Worm (Caenorhabditis elegans) whole organism, early embryonic: ENCODE data around the gene cni-1.

Experiments used
- B0310.2 ChIP-seq: sonication (generic microtip); optimal IDR thresholded peaks from 2 replicates; lab custom pipeline; 2016; ENCODE audit warnings: mild to moderate bottlenecking, missing genetic modification characterization, missing compliant biosample characterization
- F13C5.2 ChIP-seq: sonication (generic microtip); optimal IDR thresholded peaks from 2 replicates; lab custom pipeline; 2017; ENCODE audit warnings: mild to moderate bottlenecking, missing genetic modification characterization, inconsistent platforms, missing compliant biosample characterization
- aly-1 ChIP-seq: sonication (generic microtip); optimal IDR thresholded peaks from 2 replicates; lab custom pipeline; 2016; ENCODE audit warnings: missing genetic modification characterization, missing compliant biosample characterization
- ama-1 ChIP-seq: fragments of 150-350 bp; optimal IDR thresholded peaks from 2 replicates; lab custom pipeline; 2014
- ceh-13 ChIP-seq: fragments of 200-800 bp; sonication (Bioruptor generic); optimal IDR thresholded peaks from 2 replicates; lab custom pipeline; 2018; ENCODE audit warnings: mild to moderate bottlenecking, missing genetic modification characterization, missing compliant biosample characterization
- ceh-36 ChIP-seq: sonication (generic microtip); optimal IDR thresholded peaks from 2 replicates; lab custom pipeline; 2016; ENCODE audit warnings: missing genetic modification characterization, inconsistent platforms, missing compliant biosample characterization
- ets-7 ChIP-seq: sonication (generic microtip); optimal IDR thresholded peaks from 2 replicates; lab custom pipeline; 2016; ENCODE audit warnings: missing genotype, missing genetic modification characterization, missing compliant biosample characterization
- flt-1 ChIP-seq: fragments of 200-800 bp; sonication (Bioruptor generic); IDR thresholded peaks from 2 replicates; pipeline ENCODE4 v1.3.6; 2022; ENCODE audit warnings: missing genetic modification characterization, missing compliant biosample characterization
- hmbx-1 ChIP-seq: sonication (generic microtip); optimal IDR thresholded peaks from 2 replicates; lab custom pipeline; 2016; ENCODE audit warnings: mild to moderate bottlenecking, missing genetic modification characterization, missing compliant biosample characterization
- hmg-4 ChIP-seq: fragments of 200-800 bp; sonication (Bioruptor generic); optimal IDR thresholded peaks from 2 replicates; lab custom pipeline; 2018; ENCODE audit warnings: mild to moderate bottlenecking, missing genetic modification characterization, missing compliant biosample characterization
- hnd-1 ChIP-seq: sonication (generic microtip); optimal IDR thresholded peaks from 2 replicates; lab custom pipeline; 2016; ENCODE audit warnings: missing genetic modification characterization, missing compliant biosample characterization
- pes-1 ChIP-seq: fragments of 200-800 bp; sonication (Bioruptor generic); IDR thresholded peaks from 2 replicates; pipeline ENCODE4 v1.3.6; 2022; ENCODE audit warnings: missing genetic modification reagents, missing genetic modification characterization, missing compliant biosample characterization
- scrt-1 ChIP-seq: fragments of 200-800 bp; sonication (Bioruptor generic); IDR thresholded peaks from 2 replicates; pipeline ENCODE4 v1.3.6; 2022; ENCODE audit warnings: missing genetic modification characterization, missing compliant biosample characterization
- sea-1 ChIP-seq: fragments of 200-800 bp; sonication (Bioruptor generic); conservative IDR thresholded peaks from 2 replicates; pipeline ENCODE4 v1.3.6; 2022; ENCODE audit warnings: missing genetic modification characterization, missing compliant biosample characterization
- tbx-11 ChIP-seq: fragments of 200-800 bp; sonication (Bioruptor generic); IDR thresholded peaks from 2 replicates; pipeline ENCODE4 v1.3.6; 2022; ENCODE audit warnings: missing genetic modification characterization, missing compliant biosample characterization
- tbx-37 ChIP-seq: fragments of 200-800 bp; sonication (Bioruptor generic); conservative IDR thresholded peaks from 2 replicates; pipeline ENCODE4 v1.3.6; 2022; ENCODE audit warnings: missing genetic modification reagents, missing genetic modification characterization, missing compliant biosample characterization
- tra-4 ChIP-seq: sonication (generic microtip); optimal IDR thresholded peaks from 2 replicates; lab custom pipeline; 2017; ENCODE audit warnings: missing genetic modification characterization, missing compliant biosample characterization

The cni-1 gene

DNA sequence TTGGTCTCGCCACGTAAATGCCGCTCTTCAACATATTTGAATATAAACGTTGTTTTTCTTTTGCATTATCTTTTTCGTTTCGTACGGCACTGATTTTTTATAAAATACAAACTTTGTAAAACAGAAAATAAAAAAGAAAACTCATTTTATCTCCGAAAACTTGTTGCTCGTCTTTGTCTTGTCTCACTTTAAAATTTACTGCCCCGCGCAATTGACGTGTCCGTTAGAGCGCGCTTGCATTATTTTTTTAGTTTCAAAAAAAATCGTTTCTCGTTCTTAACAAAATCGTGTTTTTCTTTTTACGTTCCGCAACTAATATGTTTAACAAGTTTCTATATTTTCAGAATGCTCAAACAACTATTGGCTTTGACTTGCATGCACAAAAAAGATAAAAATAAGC, 27.6 kb upstream of the cni-1 start, which contains the start of gene noca-1:
Gene noca-1, plus strand, starts transcription at position 345 of the 400 bp plus-strand sequence.
- TF ChIP-seq F13C5.2 (tag; lab: Kevin White, UChicago) (no peak), ceh-36 (no peak), pes-1 (no peak), B0310.2 (tag; lab: Kevin White, UChicago) (no peak), tbx-11 (GFP tag; lab: Robert Waterston, UW) (no peak), scrt-1 (GFP tag; lab: Robert Waterston, UW) (no peak), hmbx-1 (tag; lab: Kevin White, UChicago) (no peak), ama-1 (lab: Kevin White, UChicago) (no peak)

DNA sequence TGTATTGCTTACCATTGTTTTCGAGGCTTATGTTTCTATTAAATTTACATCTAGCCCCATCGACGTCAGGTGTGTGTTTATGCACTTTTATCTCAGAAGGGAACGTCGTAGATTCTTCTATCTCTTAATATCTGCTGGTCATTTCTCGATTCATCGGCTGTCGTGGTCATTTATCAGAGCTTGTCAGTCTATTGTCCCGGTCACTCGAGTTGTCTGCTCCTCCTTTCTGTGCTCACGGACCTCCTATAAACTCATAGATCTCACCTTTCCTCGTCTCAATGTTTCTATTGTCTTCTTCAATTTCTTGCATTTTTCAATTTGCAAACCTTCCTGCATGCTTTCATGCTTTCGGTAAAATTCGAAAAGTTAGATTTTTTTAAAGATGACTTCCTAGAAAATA, 25.9 kb upstream of the cni-1 start:
- TF ChIP-seq pes-1, result no peak
- no peak for TF ChIP-seq flt-1 (GFP tag; lab: Robert Waterston, UW)
- TF ChIP-seq aly-1, result no peak
- no peak for TF ChIP-seq sea-1
- no peak for TF ChIP-seq ets-7 (tag; lab: Kevin White, UChicago)
- no peak for TF ChIP-seq ama-1 (lab: Kevin White, UChicago)
- TF ChIP-seq hmg-4 (GFP tag; lab: Kevin White, UChicago), result no peak
- TF ChIP-seq tbx-11 (GFP tag; lab: Robert Waterston, UW), result no peak

ce11 chrV:13157073-13157472, 23.1 kb upstream of the cni-1 start:
- no peak for TF ChIP-seq tbx-37 (GFP tag; lab: Robert Waterston, UW)
- no peak for TF ChIP-seq pes-1
- no peak for TF ChIP-seq hmbx-1 (tag; lab: Kevin White, UChicago)
- TF ChIP-seq ceh-13 (GFP tag; lab: Kevin White, UChicago), result no peak
- no peak for TF ChIP-seq flt-1 (GFP tag; lab: Robert Waterston, UW)
- TF ChIP-seq aly-1, result no peak
- TF ChIP-seq ama-1 (lab: Kevin White, UChicago), result no peak
- TF ChIP-seq sea-1, result no peak
- TF ChIP-seq hnd-1, result no peak
- TF ChIP-seq tbx-11 (GFP tag; lab: Robert Waterston, UW), result no peak
- no peak for TF ChIP-seq tra-4
- TF ChIP-seq ets-7 (tag; lab: Kevin White, UChicago), result no peak
- TF ChIP-seq F13C5.2 (tag; lab: Kevin White, UChicago), result no peak
- no peak for TF ChIP-seq B0310.2 (tag; lab: Kevin White, UChicago)
- no peak for TF ChIP-seq ceh-36
- TF ChIP-seq hmg-4 (GFP tag; lab: Kevin White, UChicago), result no peak
- no peak for TF ChIP-seq scrt-1 (GFP tag; lab: Robert Waterston, UW)

ce11 chrV:13161052-13161451, 19.1 kb upstream of the cni-1 start:
- TF ChIP-seq hmbx-1 (tag; lab: Kevin White, UChicago), result no peak
- TF ChIP-seq tbx-37 (GFP tag; lab: Robert Waterston, UW), result no peak
- no peak for TF ChIP-seq hnd-1
- TF ChIP-seq ets-7 (tag; lab: Kevin White, UChicago), result no peak

DNA sequence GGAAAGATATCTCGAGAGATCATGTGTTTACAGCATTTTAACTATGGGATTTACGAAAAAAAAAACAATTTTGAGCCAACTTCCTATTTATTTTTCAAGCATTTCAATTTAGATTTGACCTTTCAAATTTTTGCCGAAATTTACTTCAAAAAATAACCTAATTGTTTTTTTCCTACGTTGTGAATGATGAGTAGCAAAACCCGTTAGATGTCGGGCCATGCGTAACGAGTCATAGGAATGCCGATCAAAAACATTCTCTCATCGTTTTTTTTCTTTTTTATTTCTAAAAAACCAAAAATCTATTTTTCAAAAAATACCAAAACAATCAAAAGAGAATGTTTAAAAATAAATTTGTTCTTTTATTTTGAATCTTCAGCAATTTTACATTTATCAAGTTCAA, 17.2 kb upstream of the cni-1 start:
- no peak for TF ChIP-seq ceh-36
- TF ChIP-seq aly-1, result no peak
- no peak for TF ChIP-seq ama-1 (lab: Kevin White, UChicago)
- TF ChIP-seq tra-4, result no peak
- no peak for TF ChIP-seq ceh-13 (GFP tag; lab: Kevin White, UChicago)
- TF ChIP-seq ets-7 (tag; lab: Kevin White, UChicago), result no peak
- TF ChIP-seq scrt-1 (GFP tag; lab: Robert Waterston, UW), result no peak
- no peak for TF ChIP-seq hmbx-1 (tag; lab: Kevin White, UChicago)
- TF ChIP-seq pes-1, result no peak
- no peak for TF ChIP-seq B0310.2 (tag; lab: Kevin White, UChicago)

DNA sequence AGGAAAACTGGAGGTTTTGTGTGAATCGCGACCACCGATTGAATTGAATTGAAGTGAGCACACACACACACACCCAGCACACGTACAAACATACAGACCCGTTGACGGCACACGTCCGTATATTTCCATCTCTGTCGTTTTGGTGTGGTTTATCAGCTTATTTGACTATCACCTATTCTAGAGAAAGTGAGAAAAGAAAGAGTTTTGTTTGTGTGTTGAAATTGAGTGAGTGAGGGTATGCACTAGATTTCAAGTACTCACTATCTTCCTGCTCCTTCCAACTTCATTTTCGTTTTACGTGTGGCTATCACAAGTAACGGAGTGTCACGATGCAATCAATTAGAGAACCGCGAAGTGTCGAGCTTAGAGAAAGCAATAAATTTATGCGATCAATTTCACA, 16.3 kb upstream of the cni-1 start:
- TF ChIP-seq ets-7 (tag; lab: Kevin White, UChicago) (no peak), hmg-4 (GFP tag; lab: Kevin White, UChicago) (no peak), scrt-1 (GFP tag; lab: Robert Waterston, UW) (no peak), tra-4 (no peak), pes-1 (no peak), ama-1 (lab: Kevin White, UChicago) (no peak), hmbx-1 (tag; lab: Kevin White, UChicago) (no peak), flt-1 (GFP tag; lab: Robert Waterston, UW) (no peak), ceh-36 (no peak), F13C5.2 (tag; lab: Kevin White, UChicago) (no peak), sea-1 (no peak), ceh-13 (GFP tag; lab: Kevin White, UChicago) (no peak)

DNA sequence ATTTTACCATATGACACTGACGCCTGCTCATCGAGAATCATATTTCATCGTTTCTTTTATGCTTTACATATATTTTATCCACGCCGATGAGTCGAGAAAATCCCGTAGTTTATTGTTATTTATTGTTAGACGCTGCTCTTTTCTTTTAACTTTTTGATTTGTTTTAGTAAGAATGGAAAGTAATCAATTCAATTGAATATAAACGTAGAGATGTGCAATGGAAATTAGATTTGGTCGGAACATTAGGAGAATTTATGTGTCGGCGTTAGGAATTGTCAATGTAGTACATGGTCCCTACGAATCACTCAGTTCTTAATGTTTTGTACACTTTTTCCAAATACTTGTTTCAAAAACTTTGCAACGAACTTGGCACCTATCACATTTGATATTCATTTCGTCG, 14.9 kb upstream of the cni-1 start:
- TF ChIP-seq tbx-37 (GFP tag; lab: Robert Waterston, UW) (no peak), ceh-36 (no peak), F13C5.2 (tag; lab: Kevin White, UChicago) (no peak), B0310.2 (tag; lab: Kevin White, UChicago) (no peak)

- no peak for TF ChIP-seq aly-1
- no peak for TF ChIP-seq ama-1 (lab: Kevin White, UChicago)
- no peak for TF ChIP-seq ets-7 (tag; lab: Kevin White, UChicago)
- no peak for TF ChIP-seq hmg-4 (GFP tag; lab: Kevin White, UChicago)
- TF ChIP-seq tra-4, result no peak
- TF ChIP-seq ceh-13 (GFP tag; lab: Kevin White, UChicago), result no peak
- no peak for TF ChIP-seq flt-1 (GFP tag; lab: Robert Waterston, UW)
- TF ChIP-seq scrt-1 (GFP tag; lab: Robert Waterston, UW), result 0 out of 2 replicates have a peak, but pooled peaks have one; percentile 17
- no peak for TF ChIP-seq B0310.2 (tag; lab: Kevin White, UChicago)
Measured at ce11 chrV:13166582-13166981, 13.5 kb upstream of the cni-1 start.
